Worm (Caenorhabditis elegans) whole organism, midembryonic: Measurements from ENCODE around the gene ech-2.

Source experiments
- T22C8.4 ChIP-seq: fragments of 200-800 bp; sonication (Bioruptor generic); IDR thresholded peaks from 2 replicates; pipeline ENCODE4 v1.3.6; 2022; ENCODE audit warnings: missing genetic modification characterization, missing compliant biosample characterization
- cog-1 ChIP-seq: sonication (generic microtip); optimal IDR thresholded peaks from 2 replicates; lab custom pipeline; 2016; ENCODE audit warnings: missing genetic modification characterization, missing compliant biosample characterization
- flt-1 ChIP-seq: fragments of 200-800 bp; sonication (Bioruptor generic); IDR thresholded peaks from 2 replicates; pipeline ENCODE4 v1.3.6; 2022; ENCODE audit warnings: missing genetic modification characterization, missing compliant biosample characterization
- med-1 ChIP-seq: sonication (generic microtip); optimal IDR thresholded peaks from 2 replicates; lab custom pipeline; 2017; ENCODE audit warnings: missing genetic modification characterization, mild to moderate bottlenecking, missing compliant biosample characterization, antibody characterized with exemption, missing genetic modification reagents; ENCODE audit not compliant: insufficient read depth
- ref-1 ChIP-seq: fragments of 200-800 bp; sonication (Bioruptor generic); conservative IDR thresholded peaks from 2 replicates; pipeline ENCODE4 v1.3.6; 2022; ENCODE audit warnings: missing genetic modification reagents, missing genetic modification characterization, missing compliant biosample characterization
- tab-1 ChIP-seq: fragments of 200-800 bp; sonication (Bioruptor generic); IDR thresholded peaks from 2 replicates; pipeline ENCODE4 v1.3.6; 2022; ENCODE audit warnings: missing genetic modification characterization, missing compliant biosample characterization
- ztf-23 ChIP-seq: fragments of 200-800 bp; sonication (Bioruptor generic); IDR thresholded peaks from 2 replicates; pipeline ENCODE4 v1.3.6; 2022; ENCODE audit warnings: missing genetic modification reagents, missing genetic modification characterization, missing compliant biosample characterization

DNA sequence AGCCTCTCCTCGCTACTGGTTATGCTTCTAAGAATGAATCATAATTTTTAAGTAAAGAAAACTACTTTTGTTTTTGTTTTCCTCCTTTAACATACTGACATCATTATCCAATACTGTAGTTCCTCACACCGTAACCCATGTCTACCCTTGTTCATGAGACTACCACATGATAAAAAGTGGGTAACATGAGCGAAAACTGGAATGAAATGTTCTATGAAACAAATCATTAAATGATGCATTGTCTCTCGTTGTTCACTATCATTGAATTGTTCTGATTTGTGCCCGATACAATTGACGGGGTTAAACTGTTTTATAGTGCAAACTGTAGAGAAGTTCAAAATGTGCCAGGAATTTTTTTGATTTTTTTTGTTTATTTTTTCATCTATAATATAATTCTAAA lies 41.6 kb upstream of the ech-2 start:
- no peak for TF ChIP-seq T22C8.4 (GFP tag; lab: Robert Waterston, UW)
- TF ChIP-seq tab-1 (GFP tag; lab: Robert Waterston, UW) = no peak
- TF ChIP-seq flt-1 (GFP tag; lab: Robert Waterston, UW) = no peak
- no peak for TF ChIP-seq med-1
- TF ChIP-seq cog-1 = no peak
- TF ChIP-seq ref-1 (GFP tag; lab: Robert Waterston, UW) = no peak
- no peak for TF ChIP-seq ztf-23 (GFP tag; lab: Robert Waterston, UW)
